Worm (Caenorhabditis elegans): ENCODE results near the gene ech-3.

- TF ChIP-seq ama-1 (optimal IDR thresholded peaks at IDR 0.05), result no peak
- no peak for TF ChIP-seq B0310.2 (tag; optimal IDR thresholded peaks at IDR 0.05)
- TF ChIP-seq hnd-1 (tag; optimal IDR thresholded peaks at IDR 0.05), result no peak
- no peak for TF ChIP-seq ets-7 (tag; optimal IDR thresholded peaks at IDR 0.05)
- TF ChIP-seq hmg-4 (GFP tag; optimal IDR thresholded peaks at IDR 0.05), result no peak
- no peak for TF ChIP-seq sea-1 (GFP tag; conservative IDR thresholded peaks at IDR 0.05)
- no peak for TF ChIP-seq flt-1 (GFP tag; IDR thresholded peaks at IDR 0.05)
- no peak for TF ChIP-seq tbx-37 (GFP tag; conservative IDR thresholded peaks at IDR 0.05)
- TF ChIP-seq scrt-1 (GFP tag; IDR thresholded peaks at IDR 0.05), result no peak
- TF ChIP-seq ceh-36 (tag; optimal IDR thresholded peaks at IDR 0.05), result no peak
These were observed 40.1 kb downstream of the ech-3 start, which contains the start of gene str-139 for ce11 chrV:8062074-8062473.
